Worm (Caenorhabditis elegans) whole organism, L2 larva: ENCODE data around the gene Y46G5A.34.

Experiments used
- C34F6.9 ChIP-seq: fragments of 150-350 bp; optimal IDR thresholded peaks from 2 replicates; lab custom pipeline; 2014; ENCODE audit warnings: missing biosample characterization, missing genetic modification characterization
- F13H6.1 ChIP-seq: sonication (generic microtip); optimal IDR thresholded peaks from 2 replicates; lab custom pipeline; 2016; ENCODE audit warnings: missing genetic modification characterization, missing compliant biosample characterization
- R02D3.7 ChIP-seq: fragments of 150-350 bp; optimal IDR thresholded peaks from 2 replicates; lab custom pipeline; 2014; ENCODE audit warnings: missing biosample characterization, missing genetic modification characterization
- Y55F3AM.14 ChIP-seq: fragments of 200-800 bp; sonication (Bioruptor generic); optimal IDR thresholded peaks from 2 replicates; lab custom pipeline; 2018; ENCODE audit warnings: mild to moderate bottlenecking, missing genetic modification characterization, missing compliant biosample characterization
- ZK546.5 ChIP-seq: sonication (generic microtip); optimal IDR thresholded peaks from 2 replicates; lab custom pipeline; 2017; ENCODE audit warnings: missing biosample characterization, missing genetic modification characterization
- alr-1 ChIP-seq: fragments of 150-350 bp; optimal IDR thresholded peaks from 2 replicates; lab custom pipeline; 2014; ENCODE audit warnings: missing biosample characterization, missing genetic modification characterization
- aly-2 ChIP-seq: fragments of 150-350 bp; optimal IDR thresholded peaks from 2 replicates; lab custom pipeline; 2014; ENCODE audit warnings: missing biosample characterization, missing genetic modification characterization
- ama-1 ChIP-seq: fragments of 150-350 bp; optimal IDR thresholded peaks from 2 replicates; lab custom pipeline; 2018; ENCODE audit warnings: inconsistent platforms
- blmp-1 ChIP-seq: sonication (generic microtip); optimal IDR thresholded peaks from 2 replicates; lab custom pipeline; 2017; ENCODE audit warnings: missing genetic modification characterization, mild to moderate bottlenecking, missing compliant biosample characterization, antibody characterized with exemption, moderate library complexity; ENCODE audit not compliant: insufficient read depth
- ceh-16 ChIP-seq: fragments of 150-350 bp; optimal IDR thresholded peaks from 2 replicates; lab custom pipeline; 2014; ENCODE audit warnings: missing biosample characterization, missing genetic modification characterization
- ceh-82 ChIP-seq: fragments of 150-350 bp; optimal IDR thresholded peaks from 2 replicates; lab custom pipeline; 2014; ENCODE audit warnings: missing biosample characterization, missing genetic modification characterization
- crh-2 ChIP-seq: sonication (generic microtip); optimal IDR thresholded peaks from 2 replicates; lab custom pipeline; 2017; ENCODE audit warnings: missing biosample characterization, missing genetic modification characterization
- dmd-4 ChIP-seq: sonication (generic microtip); optimal IDR thresholded peaks from 2 replicates; lab custom pipeline; 2017; ENCODE audit warnings: missing biosample characterization, missing genetic modification characterization
- egl-27 ChIP-seq: sonication (generic microtip); optimal IDR thresholded peaks from 3 replicates; lab custom pipeline; 2017; ENCODE audit warnings: missing biosample characterization, missing genetic modification reagents, missing genetic modification characterization
- elt-1 ChIP-seq: fragments of 150-350 bp; optimal IDR thresholded peaks from 2 replicates; lab custom pipeline; 2014; ENCODE audit warnings: missing biosample characterization, missing genetic modification characterization
- elt-3 ChIP-seq: sonication (generic microtip); optimal IDR thresholded peaks from 2 replicates; lab custom pipeline; 2017; ENCODE audit warnings: missing biosample characterization, missing genetic modification characterization
- fos-1 ChIP-seq: fragments of 150-350 bp; optimal IDR thresholded peaks from 2 replicates; lab custom pipeline; 2014; ENCODE audit warnings: missing biosample characterization, missing genetic modification characterization
- gmeb-1 ChIP-seq: fragments of 150-350 bp; optimal IDR thresholded peaks from 2 replicates; lab custom pipeline; 2014; ENCODE audit warnings: missing biosample characterization, missing genetic modification characterization
- lin-11 ChIP-seq: fragments of 150-350 bp; sonication (generic microtip); optimal IDR thresholded peaks from 2 replicates; lab custom pipeline; 2014; ENCODE audit warnings: missing biosample characterization, missing genetic modification characterization, inconsistent platforms, mixed read lengths
- lin-13 ChIP-seq: fragments of 150-350 bp; optimal IDR thresholded peaks from 2 replicates; lab custom pipeline; 2014; ENCODE audit warnings: missing biosample characterization, missing genetic modification reagents, missing genetic modification characterization
- lin-39 ChIP-seq: fragments of 150-350 bp; optimal IDR thresholded peaks from 2 replicates; lab custom pipeline; 2014; ENCODE audit warnings: missing biosample characterization, missing genetic modification reagents, missing genetic modification characterization
- lsy-2 ChIP-seq, 2 experiments: fragments of 150-350 bp in 1 of 2; sonication (generic microtip) in 1 of 2; optimal IDR thresholded peaks; 2 replicates each; lab custom pipeline; 2014 to 2017; ENCODE audit warnings: missing biosample characterization in 2 of 2, missing genetic modification characterization in 2 of 2
- mab-5 ChIP-seq: fragments of 150-350 bp; optimal IDR thresholded peaks from 2 replicates; lab custom pipeline; 2014; ENCODE audit warnings: missing biosample characterization, missing genetic modification characterization
- mbf-1 ChIP-seq: sonication (generic microtip); optimal IDR thresholded peaks from 2 replicates; lab custom pipeline; 2017; ENCODE audit warnings: missing biosample characterization, missing genetic modification characterization
- mdl-1 ChIP-seq, 2 experiments: fragments of 150-350 bp in 1 of 2; sonication (generic microtip) in 1 of 2; optimal IDR thresholded peaks; 2 replicates each; lab custom pipeline; 2017; ENCODE audit warnings: missing biosample characterization in 2 of 2, missing genetic modification characterization in 2 of 2
- nhr-10 ChIP-seq: sonication (generic microtip); optimal IDR thresholded peaks from 2 replicates; lab custom pipeline; 2017; ENCODE audit warnings: missing biosample characterization, missing genetic modification characterization
- nhr-11 ChIP-seq: fragments of 150-350 bp; optimal IDR thresholded peaks from 2 replicates; lab custom pipeline; 2014; ENCODE audit warnings: missing biosample characterization, missing genetic modification characterization
- nhr-12 ChIP-seq: fragments of 150-350 bp; optimal IDR thresholded peaks from 2 replicates; lab custom pipeline; 2014; ENCODE audit warnings: missing biosample characterization, missing genetic modification characterization
- nhr-129 ChIP-seq: fragments of 150-350 bp; optimal IDR thresholded peaks from 2 replicates; lab custom pipeline; 2014; ENCODE audit warnings: missing biosample characterization, missing genetic modification characterization
- nhr-21 ChIP-seq: fragments of 150-350 bp; optimal IDR thresholded peaks from 2 replicates; lab custom pipeline; 2014; ENCODE audit warnings: missing biosample characterization, missing genetic modification characterization
- nhr-23 ChIP-seq: fragments of 150-350 bp; optimal IDR thresholded peaks from 2 replicates; lab custom pipeline; 2014; ENCODE audit warnings: missing biosample characterization, missing genetic modification reagents, missing genetic modification characterization
- nhr-237 ChIP-seq: fragments of 150-350 bp; optimal IDR thresholded peaks from 2 replicates; lab custom pipeline; 2014; ENCODE audit warnings: missing biosample characterization, missing genetic modification characterization
- nhr-25 ChIP-seq: fragments of 150-350 bp; sonication (generic microtip); optimal IDR thresholded peaks from 3 replicates; lab custom pipeline; 2014; ENCODE audit warnings: missing biosample characterization, missing genetic modification characterization
- nhr-6 ChIP-seq: fragments of 150-350 bp; optimal IDR thresholded peaks from 2 replicates; lab custom pipeline; 2014; ENCODE audit warnings: missing biosample characterization, missing genetic modification characterization
- nhr-77 ChIP-seq: fragments of 150-350 bp; optimal IDR thresholded peaks from 2 replicates; lab custom pipeline; 2014; ENCODE audit warnings: missing biosample characterization, missing genetic modification characterization
- peb-1 ChIP-seq: fragments of 150-350 bp; optimal IDR thresholded peaks from 2 replicates; lab custom pipeline; 2014; ENCODE audit warnings: missing biosample characterization, missing genetic modification characterization
- sem-4 ChIP-seq: fragments of 150-350 bp; optimal IDR thresholded peaks from 2 replicates; lab custom pipeline; 2014; ENCODE audit warnings: missing biosample characterization, missing genetic modification reagents, missing genetic modification characterization
- skn-1 ChIP-seq: sonication (generic microtip); optimal IDR thresholded peaks from 2 replicates; lab custom pipeline; 2017; ENCODE audit warnings: missing biosample characterization, missing genetic modification characterization
- sma-3 ChIP-seq: sonication (generic microtip); optimal IDR thresholded peaks from 2 replicates; lab custom pipeline; 2016; ENCODE audit warnings: missing genetic modification reagents, missing genetic modification characterization, missing compliant biosample characterization
- sma-9 ChIP-seq, 2 experiments: fragments of 150-350 bp in 1 of 2; sonication (generic microtip) in 1 of 2; optimal IDR thresholded peaks; 2 replicates each; lab custom pipeline; 2014 to 2016; ENCODE audit warnings: missing genetic modification characterization in 2 of 2, mild to moderate bottlenecking in 1 of 2, missing biosample characterization in 1 of 2, missing compliant biosample characterization in 1 of 2, missing genetic modification reagents in 1 of 2, moderate library complexity in 1 of 2
- snpc-4 ChIP-seq: fragments of 150-350 bp; optimal IDR thresholded peaks from 2 replicates; lab custom pipeline; 2014; ENCODE audit warnings: missing biosample characterization, missing genetic modification characterization
- unc-39 ChIP-seq: fragments of 150-350 bp; optimal IDR thresholded peaks from 2 replicates; lab custom pipeline; 2014; ENCODE audit warnings: missing biosample characterization, missing genetic modification characterization
- unc-55 ChIP-seq: fragments of 150-350 bp; sonication (generic microtip); optimal IDR thresholded peaks from 3 replicates; lab custom pipeline; 2014; ENCODE audit warnings: missing biosample characterization, missing genetic modification reagents, missing genetic modification characterization
- unc-62 ChIP-seq: fragments of 150-350 bp; optimal IDR thresholded peaks from 2 replicates; lab custom pipeline; 2014; ENCODE audit warnings: missing biosample characterization, missing genetic modification reagents, missing genetic modification characterization
- zag-1 ChIP-seq: fragments of 150-350 bp; optimal IDR thresholded peaks from 2 replicates; lab custom pipeline; 2014; ENCODE audit warnings: missing biosample characterization, missing genetic modification characterization
- ztf-1 ChIP-seq: fragments of 200-800 bp; sonication (Bioruptor generic); conservative IDR thresholded peaks from 2 replicates; pipeline ENCODE4 v1.3.6; 2022; ENCODE audit warnings: missing genetic modification characterization, missing compliant biosample characterization
- ztf-11 ChIP-seq: sonication (generic microtip); optimal IDR thresholded peaks from 2 replicates; lab custom pipeline; 2017; ENCODE audit warnings: missing biosample characterization, missing genetic modification characterization
- ztf-4 ChIP-seq: fragments of 150-350 bp; optimal IDR thresholded peaks from 2 replicates; lab custom pipeline; 2014; ENCODE audit warnings: missing biosample characterization, missing genetic modification characterization

The Y46G5A.34 gene

DNA sequence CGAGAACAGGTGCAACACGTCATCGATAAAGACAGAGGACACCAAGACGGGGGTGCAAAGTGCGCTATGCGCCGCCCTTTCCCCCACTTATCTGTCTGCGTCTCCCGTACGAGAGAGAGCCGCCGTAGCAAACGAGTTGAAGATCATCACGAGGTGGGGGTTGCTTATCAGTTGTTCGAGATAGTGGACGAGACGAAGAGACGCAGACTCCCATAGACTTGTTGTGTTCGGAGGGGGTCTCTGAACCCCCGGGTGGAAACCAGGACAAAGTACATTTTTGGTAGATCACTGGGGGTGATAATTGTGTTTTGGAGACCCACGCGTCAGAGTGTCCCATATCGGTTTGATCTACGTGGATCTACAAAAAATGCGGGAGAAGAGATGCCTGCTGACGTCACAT is 22.3 kb downstream of the Y46G5A.34 start (continued):
- no peak for TF ChIP-seq lin-39 (tag; lab: Kevin White, UChicago)
- TF ChIP-seq C34F6.9 (tag; lab: Kevin White, UChicago) = peak; percentile 54
- TF ChIP-seq skn-1 (tag; lab: Kevin White, UChicago) = no peak
- TF ChIP-seq elt-1 = peak; percentile 55
- TF ChIP-seq lsy-2 (tag; optimal IDR thresholded peaks at IDR 0.05; lab: Kevin White, UChicago) = peak in 1 of 2 experiments; percentile 80
- TF ChIP-seq R02D3.7 = no peak
- peak; percentile 43 for TF ChIP-seq sem-4
- no peak for TF ChIP-seq snpc-4 (tag; lab: Kevin White, UChicago)
- peak; percentile 97 for TF ChIP-seq sma-9 (GFP tag; optimal IDR thresholded peaks at IDR 0.05; lab: Kevin White, UChicago)
- TF ChIP-seq sma-9 (tag; optimal IDR thresholded peaks at IDR 0.05; lab: Kevin White, UChicago) = no peak
- TF ChIP-seq gmeb-1 (tag; lab: Kevin White, UChicago) = peak; percentile 77

DNA sequence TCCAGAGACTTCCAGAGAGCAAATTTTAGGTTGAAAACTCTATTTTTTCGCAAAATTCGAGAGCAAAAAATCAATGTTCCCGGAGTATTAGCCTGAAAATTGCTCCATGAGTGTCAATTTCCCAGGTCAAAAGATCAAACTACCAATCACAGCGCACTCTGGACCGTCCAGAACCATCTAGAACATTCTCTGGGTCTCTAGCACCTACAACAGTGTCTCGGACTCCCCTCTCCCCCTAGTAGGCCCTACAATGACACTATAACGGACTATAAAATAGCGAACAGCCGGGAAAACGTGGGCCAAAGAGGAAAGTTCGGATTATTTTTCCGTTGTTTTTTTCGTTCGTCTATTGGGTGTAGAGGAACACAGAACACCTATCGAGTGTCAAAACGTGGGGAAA is 22.9 kb downstream of the Y46G5A.34 start:
- TF ChIP-seq sma-3 = no peak
- no peak for TF ChIP-seq zag-1 (tag; lab: Kevin White, UChicago)
- no peak for TF ChIP-seq sem-4
- no peak for TF ChIP-seq nhr-21
- TF ChIP-seq elt-3 (tag; lab: Kevin White, UChicago) = no peak
- TF ChIP-seq unc-55 (GFP tag; lab: Kevin White, UChicago) = no peak
- no peak for TF ChIP-seq nhr-11 (tag; lab: Kevin White, UChicago)

DNA sequence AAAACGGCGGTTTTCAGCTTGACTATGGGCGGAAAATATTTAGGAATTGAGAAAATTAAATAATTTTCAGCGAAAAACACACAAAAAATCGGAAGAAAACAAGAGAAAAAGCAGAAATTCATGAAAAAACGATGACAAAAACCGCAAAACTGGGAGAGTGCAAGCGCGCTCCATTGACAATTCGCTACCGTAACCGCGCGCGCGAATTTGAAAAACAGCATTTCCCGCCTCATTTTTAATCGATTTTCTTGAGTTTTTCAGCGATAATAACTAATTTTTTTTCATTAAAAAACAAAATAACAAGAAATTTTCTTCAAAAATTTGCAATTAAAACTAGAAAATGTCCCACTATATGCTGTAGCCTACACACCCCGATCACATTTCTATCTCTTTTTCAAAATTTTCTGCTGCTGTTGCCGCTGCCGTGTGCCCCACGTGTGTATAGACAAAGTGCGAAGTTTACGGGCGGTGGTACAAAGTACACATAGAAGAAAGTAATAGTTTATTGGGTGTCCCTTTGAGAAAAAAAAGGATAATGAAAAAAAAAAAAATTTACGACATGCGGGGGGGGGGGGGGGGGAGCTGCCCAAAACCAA is 23.5 kb downstream of the Y46G5A.34 start:
- TF ChIP-seq egl-27 (no peak), ztf-11 (tag; lab: Kevin White, UChicago) (no peak), mab-5 (no peak), peb-1 (no peak), ztf-4 (tag; lab: Kevin White, UChicago) (peak; percentile 8), ceh-16 (tag; lab: Kevin White, UChicago) (no peak), lin-13 (GFP tag; lab: Kevin White, UChicago) (no peak), alr-1 (tag; lab: Kevin White, UChicago) (no peak), snpc-4 (tag; lab: Kevin White, UChicago) (no peak), unc-55 (GFP tag; lab: Kevin White, UChicago) (no peak), nhr-6 (no peak), sma-3 (peak; percentile 23), ztf-1 (GFP tag; lab: Robert Waterston, UW) (no peak), ceh-82 (tag; lab: Kevin White, UChicago) (no peak), gmeb-1 (tag; lab: Kevin White, UChicago) (no peak), aly-2 (tag; lab: Kevin White, UChicago) (no peak), ZK546.5 (tag; lab: Kevin White, UChicago) (no peak), F13H6.1 (tag; lab: Kevin White, UChicago) (peak; percentile 31), nhr-129 (tag; lab: Kevin White, UChicago) (no peak), sem-4 (no peak), nhr-11 (tag; lab: Kevin White, UChicago) (peak; percentile 66), nhr-77 (no peak), mdl-1 (tag; optimal IDR thresholded peaks at IDR 0.05; lab: Kevin White, UChicago) (peak in 1 of 2 experiments; percentile 54), unc-62 (GFP tag; lab: Kevin White, UChicago) (no peak), blmp-1 (tag; lab: Kevin White, UChicago) (peak; percentile 56), crh-2 (tag; lab: Kevin White, UChicago) (peak; percentile 66), sma-9 (GFP tag; optimal IDR thresholded peaks at IDR 0.05; lab: Kevin White, UChicago) (peak; percentile 85), sma-9 (tag; optimal IDR thresholded peaks at IDR 0.05; lab: Kevin White, UChicago) (no peak), nhr-21 (peak; percentile 63), lin-11 (no peak), zag-1 (tag; lab: Kevin White, UChicago) (no peak), elt-1 (no peak), nhr-12 (tag; lab: Kevin White, UChicago) (no peak), dmd-4 (tag; lab: Kevin White, UChicago) (no peak), nhr-25 (tag; lab: Kevin White, UChicago) (peak; percentile 59), Y55F3AM.14 (GFP tag; lab: Kevin White, UChicago) (no peak), C34F6.9 (tag; lab: Kevin White, UChicago) (peak; percentile 1), fos-1 (tag; lab: Kevin White, UChicago) (no peak), nhr-23 (tag; lab: Kevin White, UChicago) (no peak), unc-39 (tag; lab: Kevin White, UChicago) (no peak), R02D3.7 (no peak), nhr-10 (tag; lab: Kevin White, UChicago) (no peak), lsy-2 (tag; optimal IDR thresholded peaks at IDR 0.05; lab: Kevin White, UChicago) (peak; percentile 73 to 89), mbf-1 (tag; lab: Kevin White, UChicago) (no peak), skn-1 (tag; lab: Kevin White, UChicago) (no peak), nhr-237 (tag; lab: Kevin White, UChicago) (no peak), ama-1 (lab: Kevin White, UChicago) (no peak), elt-3 (tag; lab: Kevin White, UChicago) (no peak)
